Fruit fly (Drosophila melanogaster): ENCODE data around the gene Dnaaf6.

The Dnaaf6 gene

dm6 chr3L:14672387-14673110 is 12.0 kb upstream of the Dnaaf6 start, which contains the start of the genes CG43121 and ome (continued):
- TF ChIP-seq Kr (GFP tag; optimal IDR thresholded peaks at IDR 0.05) (no peak), Antp (GFP tag; optimal IDR thresholded peaks at IDR 0.05) (no peak), sc (optimal IDR thresholded peaks at IDR 0.05) (no peak), sc (GFP tag; optimal IDR thresholded peaks at IDR 0.05) (no peak), CG7963 (GFP tag; IDR thresholded peaks at IDR 0.05; ENCODE audit: partially characterized antibody) (no peak), gcm (GFP tag; optimal IDR thresholded peaks at IDR 0.05) (no peak), CG34224 (GFP tag; IDR thresholded peaks at IDR 0.05; ENCODE audit: partially characterized antibody) (no peak), Mrtf (GFP tag; IDR thresholded peaks at IDR 0.05) (no peak), ara (GFP tag; IDR thresholded peaks at IDR 0.05) (0 out of 2 replicates have a peak, but pooled peaks have one; percentile 27), bab2 (GFP tag; optimal IDR thresholded peaks at IDR 0.05) (peak; percentile 2), CG2875 (GFP tag; optimal IDR thresholded peaks at IDR 0.05) (peak; percentile 10), Xrp1 (GFP tag; IDR thresholded peaks at IDR 0.05) (peak; percentile 29; the same call in 1 of the 2 replicates), sisA (GFP tag; IDR thresholded peaks at IDR 0.05) (no peak; the same call in 1 of the 2 replicates), sim (GFP tag; IDR thresholded peaks at IDR 0.05) (no peak), Dek (tag; optimal IDR thresholded peaks at IDR 0.05) (no peak), slou (GFP tag; optimal IDR thresholded peaks at IDR 0.05) (no peak), Elba2 (GFP tag; optimal IDR thresholded peaks at IDR 0.05) (no peak), unpg (GFP tag; optimal IDR thresholded peaks at IDR 0.05) (peak; percentile 22), CG4730 (GFP tag; IDR thresholded peaks at IDR 0.05) (no peak), CG17568 (GFP tag; optimal IDR thresholded peaks at IDR 0.05) (no peak), crp (GFP tag; optimal IDR thresholded peaks at IDR 0.05) (no peak), MTF-1 (GFP tag; optimal IDR thresholded peaks at IDR 0.05; ENCODE audit: borderline replicate concordance) (peak; percentile 42), zf30C (GFP tag; optimal IDR thresholded peaks at IDR 0.05) (no peak), pb (GFP tag; optimal IDR thresholded peaks at IDR 0.05) (peak; percentile 21), gt (GFP tag; IDR thresholded peaks at IDR 0.05) (no peak), CG16813 (GFP tag; IDR thresholded peaks at IDR 0.05; ENCODE audit: partially characterized antibody) (no peak), wor (GFP tag; IDR thresholded peaks at IDR 0.05) (no peak), CG11093 (GFP tag; IDR thresholded peaks at IDR 0.05) (no peak), pfk (GFP tag; optimal IDR thresholded peaks at IDR 0.05) (peak; percentile 37), mld (GFP tag; IDR thresholded peaks at IDR 0.05; ENCODE audit: partially characterized antibody) (no peak), zfh2 (GFP tag; optimal IDR thresholded peaks at IDR 0.05) (no peak), dmrt11E (tag; optimal IDR thresholded peaks at IDR 0.05) (no peak), CG6272 (GFP tag; IDR thresholded peaks at IDR 0.05) (no peak), ATbp (GFP tag; optimal IDR thresholded peaks at IDR 0.05) (peak; percentile 17), CG7839 (tag; optimal IDR thresholded peaks at IDR 0.05) (peak; percentile 28), nom (GFP tag; optimal IDR thresholded peaks at IDR 0.05) (peak; percentile 45), Sin3A (optimal IDR thresholded peaks at IDR 0.05) (no peak), salm (tag; optimal IDR thresholded peaks at IDR 0.05) (no peak), fd102C (GFP tag; optimal IDR thresholded peaks at IDR 0.05) (no peak), Dbx (GFP tag; IDR thresholded peaks at IDR 0.05) (0 out of 3 replicates have a peak, but pooled peaks have one; percentile 59), Meics (GFP tag; optimal IDR thresholded peaks at IDR 0.05) (no peak), shn (GFP tag; optimal IDR thresholded peaks at IDR 0.05) (peak; percentile 27), ash1 (GFP tag; optimal IDR thresholded peaks at IDR 0.05) (no peak), trem (tag; optimal IDR thresholded peaks at IDR 0.05) (no peak), cad (GFP tag; optimal IDR thresholded peaks at IDR 0.05) (no peak), CG10274 (GFP tag; optimal IDR thresholded peaks at IDR 0.05) (no peak), CG11456 (GFP tag; IDR thresholded peaks at IDR 0.05) (no peak), CG9215 (GFP tag; IDR thresholded peaks at IDR 0.05) (no peak), NK7.1 (GFP tag; optimal IDR thresholded peaks at IDR 0.05) (no peak), CG7271 (tag; optimal IDR thresholded peaks at IDR 0.05) (no peak)
